Fruit fly (Drosophila melanogaster): ENCODE data around the gene CG3526.

Gene CG3526

DNA sequence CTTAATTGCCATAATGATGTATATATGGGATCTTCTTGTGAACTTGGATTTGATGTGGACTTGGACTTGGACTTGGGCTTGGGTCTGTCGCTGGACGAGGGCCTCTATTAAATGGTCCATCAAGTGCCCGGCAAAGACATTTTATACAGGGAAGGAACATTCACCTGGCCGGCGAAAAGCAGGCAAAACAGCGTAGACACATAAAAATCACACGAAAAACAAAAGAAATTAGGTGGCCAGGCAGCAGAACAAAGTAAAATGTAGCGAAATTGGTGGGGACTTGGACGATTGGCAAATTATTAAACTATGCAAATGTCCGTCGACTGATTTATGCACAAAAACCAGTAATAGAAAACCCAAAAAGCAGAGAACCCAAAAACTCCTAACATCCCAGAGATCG lies 36.6 kb downstream of the CG3526 start, which contains the start of gene CG14424:
TSS of gene CG14424 (minus strand) at position 101 of the 400 bp plus-strand sequence.
- TF ChIP-seq CG4328 (GFP tag; optimal IDR thresholded peaks at IDR 0.05), result no peak
- TF ChIP-seq her (GFP tag; optimal IDR thresholded peaks at IDR 0.05), result no peak
- no peak for TF ChIP-seq gsb-n (tag; optimal IDR thresholded peaks at IDR 0.05)
- no peak for TF ChIP-seq lbe (GFP tag; optimal IDR thresholded peaks at IDR 0.05)
- no peak for TF ChIP-seq CG17328 (GFP tag; IDR thresholded peaks at IDR 0.05)
- no peak for TF ChIP-seq Oli (tag; optimal IDR thresholded peaks at IDR 0.05)
- no peak for TF ChIP-seq Blimp-1 (GFP tag; optimal IDR thresholded peaks at IDR 0.05)
- TF ChIP-seq C15 (GFP tag; IDR thresholded peaks at IDR 0.05), result no peak
- no peak for TF ChIP-seq Dp (GFP tag; optimal IDR thresholded peaks at IDR 0.05)
- no peak for TF ChIP-seq vnd (GFP tag; IDR thresholded peaks at IDR 0.05; ENCODE audit: partially characterized antibody)
- no peak for TF ChIP-seq CG12942 (GFP tag; optimal IDR thresholded peaks at IDR 0.05)
- no peak for TF ChIP-seq CG17186 (GFP tag; optimal IDR thresholded peaks at IDR 0.05)
- no peak for TF ChIP-seq bowl (GFP tag; IDR thresholded peaks at IDR 0.05)

DNA sequence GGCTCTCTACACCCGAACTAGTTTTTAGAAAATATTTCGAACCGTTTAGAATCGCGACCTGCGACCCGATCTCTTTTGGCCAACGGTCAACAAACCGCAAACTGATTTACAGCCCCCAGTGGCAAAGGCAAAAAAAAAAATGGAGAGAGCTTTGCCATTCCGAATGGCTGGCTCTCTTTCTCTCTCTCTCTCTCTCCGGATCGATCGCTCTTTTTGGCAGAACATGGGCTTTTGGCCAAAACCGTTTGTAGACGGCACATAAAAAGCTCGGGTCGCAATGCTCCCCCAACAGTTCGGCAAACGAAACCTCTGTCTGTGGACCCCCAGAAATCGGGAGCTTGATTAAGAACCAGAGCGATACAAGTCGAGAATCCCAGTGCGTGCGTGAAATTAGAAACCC lies 38.9 kb downstream of the CG3526 start, which contains the start of gene CG32793:
TSS of gene CG32793 (plus strand) at position 301 of the 400 bp plus-strand sequence.
- peak in 1 of 2 experiments; percentile 35 for TF ChIP-seq Trl (optimal IDR thresholded peaks at IDR 0.05)
- no peak for TF ChIP-seq Trl (GFP tag; optimal IDR thresholded peaks at IDR 0.05)
- no peak for TF ChIP-seq jing (GFP tag; optimal IDR thresholded peaks at IDR 0.05)
- no peak for TF ChIP-seq CG10462 (GFP tag; optimal IDR thresholded peaks at IDR 0.05)
- no peak for TF ChIP-seq CG4360 (GFP tag; IDR thresholded peaks at IDR 0.05)
- TF ChIP-seq row (GFP tag; IDR thresholded peaks at IDR 0.05), result no peak
- no peak for TF ChIP-seq lbe (GFP tag; optimal IDR thresholded peaks at IDR 0.05)

DNA sequence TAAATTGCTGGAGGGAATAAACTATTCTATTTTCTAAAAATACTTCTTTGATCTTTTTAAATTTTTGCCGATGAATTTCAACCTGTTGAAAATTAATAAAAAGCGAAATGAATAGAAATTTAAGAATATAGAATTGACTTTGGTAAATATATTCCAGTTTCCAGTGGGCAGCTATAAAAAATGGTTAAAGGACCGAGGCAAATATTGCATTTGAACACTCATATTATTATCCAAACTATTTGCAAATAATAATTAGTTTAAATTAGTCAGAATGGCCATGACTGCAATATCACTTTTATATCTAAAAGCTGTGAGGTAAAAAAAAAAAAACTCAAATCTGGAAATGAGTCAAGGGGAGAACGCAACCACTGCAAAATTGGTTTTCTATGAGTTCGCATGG lies 44.3 kb downstream of the CG3526 start, which contains the start of gene CG3592:
TSS of gene CG3592 (plus strand) at position 301 of the 400 bp plus-strand sequence.
- TF ChIP-seq CG11456 (GFP tag; IDR thresholded peaks at IDR 0.05), result no peak
- TF ChIP-seq CG2129 (GFP tag; IDR thresholded peaks at IDR 0.05; ENCODE audit: partially characterized antibody), result no peak
- TF ChIP-seq stwl (tag; optimal IDR thresholded peaks at IDR 0.05), result no peak
- no peak for TF ChIP-seq lbe (GFP tag; optimal IDR thresholded peaks at IDR 0.05)
- no peak for TF ChIP-seq Sin3A (optimal IDR thresholded peaks at IDR 0.05)
- no peak for TF ChIP-seq bowl (GFP tag; IDR thresholded peaks at IDR 0.05)
- TF ChIP-seq pzg (GFP tag; optimal IDR thresholded peaks at IDR 0.05), result no peak
- TF ChIP-seq CG7928 (GFP tag; optimal IDR thresholded peaks at IDR 0.05), result no peak
- TF ChIP-seq CG32767 (GFP tag; IDR thresholded peaks at IDR 0.05), result no peak

DNA sequence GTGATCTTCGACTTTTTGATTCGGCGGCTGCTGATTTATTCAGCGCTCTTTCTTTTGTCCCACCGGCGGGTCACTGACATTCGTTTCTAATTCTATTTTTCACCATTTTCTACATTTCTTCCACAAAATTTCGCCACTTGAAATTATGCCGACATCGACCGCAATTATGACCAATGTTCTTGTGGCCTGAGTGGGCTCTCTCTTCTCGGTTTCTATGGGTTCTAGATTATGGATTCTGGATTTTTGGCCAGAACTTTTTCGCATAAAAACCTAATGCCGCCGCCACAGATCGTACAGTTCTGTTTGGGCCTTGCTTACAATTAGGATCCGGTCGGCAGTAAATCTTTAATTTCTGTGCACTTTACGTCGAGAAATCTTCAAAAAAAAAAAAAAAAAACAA lies 46.2 kb downstream of the CG3526 start, which contains the start of gene CG3598:
TSS of gene CG3598 (plus strand) at position 301 of the 400 bp plus-strand sequence.
- TF ChIP-seq eve (GFP tag; optimal IDR thresholded peaks at IDR 0.05) (no peak), ttk (GFP tag; IDR thresholded peaks at IDR 0.05) (no peak), CG17568 (GFP tag; optimal IDR thresholded peaks at IDR 0.05) (no peak), unc-4 (GFP tag; IDR thresholded peaks at IDR 0.05; ENCODE audit: partially characterized antibody) (no peak), kah (GFP tag; optimal IDR thresholded peaks at IDR 0.05) (no peak), Rfx (GFP tag; IDR thresholded peaks at IDR 0.05) (no peak), Spps (tag; optimal IDR thresholded peaks at IDR 0.05) (no peak), HmgD (GFP tag; optimal IDR thresholded peaks at IDR 0.05) (no peak), crp (GFP tag; optimal IDR thresholded peaks at IDR 0.05) (no peak), eyg (GFP tag; optimal IDR thresholded peaks at IDR 0.05) (no peak), tx (GFP tag; optimal IDR thresholded peaks at IDR 0.05) (no peak), CG10321 (GFP tag; IDR thresholded peaks at IDR 0.05) (no peak)
